Worm (Caenorhabditis elegans) whole organism, L2 larva: ENCODE data around the gene AC3.12.

ENCODE experiments used
- C34F6.9 ChIP-seq: fragments of 150-350 bp; optimal IDR thresholded peaks from 2 replicates; lab custom pipeline; 2014; ENCODE audit warnings: missing biosample characterization, missing genetic modification characterization
- F13H6.1 ChIP-seq: sonication (generic microtip); optimal IDR thresholded peaks from 2 replicates; lab custom pipeline; 2016; ENCODE audit warnings: missing genetic modification characterization, missing compliant biosample characterization
- R02D3.7 ChIP-seq: fragments of 150-350 bp; optimal IDR thresholded peaks from 2 replicates; lab custom pipeline; 2014; ENCODE audit warnings: missing biosample characterization, missing genetic modification characterization
- Y55F3AM.14 ChIP-seq: fragments of 200-800 bp; sonication (Bioruptor generic); optimal IDR thresholded peaks from 2 replicates; lab custom pipeline; 2018; ENCODE audit warnings: mild to moderate bottlenecking, missing genetic modification characterization, missing compliant biosample characterization
- ZK546.5 ChIP-seq: sonication (generic microtip); optimal IDR thresholded peaks from 2 replicates; lab custom pipeline; 2017; ENCODE audit warnings: missing biosample characterization, missing genetic modification characterization
- ama-1 ChIP-seq: fragments of 150-350 bp; optimal IDR thresholded peaks from 2 replicates; lab custom pipeline; 2018; ENCODE audit warnings: inconsistent platforms
- blmp-1 ChIP-seq: sonication (generic microtip); optimal IDR thresholded peaks from 2 replicates; lab custom pipeline; 2017; ENCODE audit warnings: missing genetic modification characterization, mild to moderate bottlenecking, missing compliant biosample characterization, antibody characterized with exemption, moderate library complexity; ENCODE audit not compliant: insufficient read depth
- ceh-16 ChIP-seq: fragments of 150-350 bp; optimal IDR thresholded peaks from 2 replicates; lab custom pipeline; 2014; ENCODE audit warnings: missing biosample characterization, missing genetic modification characterization
- ceh-82 ChIP-seq: fragments of 150-350 bp; optimal IDR thresholded peaks from 2 replicates; lab custom pipeline; 2014; ENCODE audit warnings: missing biosample characterization, missing genetic modification characterization
- crh-2 ChIP-seq: sonication (generic microtip); optimal IDR thresholded peaks from 2 replicates; lab custom pipeline; 2017; ENCODE audit warnings: missing biosample characterization, missing genetic modification characterization
- elt-1 ChIP-seq: fragments of 150-350 bp; optimal IDR thresholded peaks from 2 replicates; lab custom pipeline; 2014; ENCODE audit warnings: missing biosample characterization, missing genetic modification characterization
- elt-3 ChIP-seq: sonication (generic microtip); optimal IDR thresholded peaks from 2 replicates; lab custom pipeline; 2017; ENCODE audit warnings: missing biosample characterization, missing genetic modification characterization
- fos-1 ChIP-seq: fragments of 150-350 bp; optimal IDR thresholded peaks from 2 replicates; lab custom pipeline; 2014; ENCODE audit warnings: missing biosample characterization, missing genetic modification characterization
- gmeb-1 ChIP-seq: fragments of 150-350 bp; optimal IDR thresholded peaks from 2 replicates; lab custom pipeline; 2014; ENCODE audit warnings: missing biosample characterization, missing genetic modification characterization
- lin-11 ChIP-seq: fragments of 150-350 bp; sonication (generic microtip); optimal IDR thresholded peaks from 2 replicates; lab custom pipeline; 2014; ENCODE audit warnings: missing biosample characterization, missing genetic modification characterization, inconsistent platforms, mixed read lengths
- lin-13 ChIP-seq: fragments of 150-350 bp; optimal IDR thresholded peaks from 2 replicates; lab custom pipeline; 2014; ENCODE audit warnings: missing biosample characterization, missing genetic modification reagents, missing genetic modification characterization
- lin-39 ChIP-seq: fragments of 150-350 bp; optimal IDR thresholded peaks from 2 replicates; lab custom pipeline; 2014; ENCODE audit warnings: missing biosample characterization, missing genetic modification reagents, missing genetic modification characterization
- lsy-2 ChIP-seq, 2 experiments: fragments of 150-350 bp in 1 of 2; sonication (generic microtip) in 1 of 2; optimal IDR thresholded peaks; 2 replicates each; lab custom pipeline; 2014 to 2017; ENCODE audit warnings: missing biosample characterization in 2 of 2, missing genetic modification characterization in 2 of 2
- mab-5 ChIP-seq: fragments of 150-350 bp; optimal IDR thresholded peaks from 2 replicates; lab custom pipeline; 2014; ENCODE audit warnings: missing biosample characterization, missing genetic modification characterization
- mdl-1 ChIP-seq, 2 experiments: fragments of 150-350 bp in 1 of 2; sonication (generic microtip) in 1 of 2; optimal IDR thresholded peaks; 2 replicates each; lab custom pipeline; 2017; ENCODE audit warnings: missing biosample characterization in 2 of 2, missing genetic modification characterization in 2 of 2
- nhr-12 ChIP-seq: fragments of 150-350 bp; optimal IDR thresholded peaks from 2 replicates; lab custom pipeline; 2014; ENCODE audit warnings: missing biosample characterization, missing genetic modification characterization
- nhr-129 ChIP-seq: fragments of 150-350 bp; optimal IDR thresholded peaks from 2 replicates; lab custom pipeline; 2014; ENCODE audit warnings: missing biosample characterization, missing genetic modification characterization
- nhr-21 ChIP-seq: fragments of 150-350 bp; optimal IDR thresholded peaks from 2 replicates; lab custom pipeline; 2014; ENCODE audit warnings: missing biosample characterization, missing genetic modification characterization
- nhr-23 ChIP-seq: fragments of 150-350 bp; optimal IDR thresholded peaks from 2 replicates; lab custom pipeline; 2014; ENCODE audit warnings: missing biosample characterization, missing genetic modification reagents, missing genetic modification characterization
- nhr-77 ChIP-seq: fragments of 150-350 bp; optimal IDR thresholded peaks from 2 replicates; lab custom pipeline; 2014; ENCODE audit warnings: missing biosample characterization, missing genetic modification characterization
- peb-1 ChIP-seq: fragments of 150-350 bp; optimal IDR thresholded peaks from 2 replicates; lab custom pipeline; 2014; ENCODE audit warnings: missing biosample characterization, missing genetic modification characterization
- sem-4 ChIP-seq: fragments of 150-350 bp; optimal IDR thresholded peaks from 2 replicates; lab custom pipeline; 2014; ENCODE audit warnings: missing biosample characterization, missing genetic modification reagents, missing genetic modification characterization
- skn-1 ChIP-seq: sonication (generic microtip); optimal IDR thresholded peaks from 2 replicates; lab custom pipeline; 2017; ENCODE audit warnings: missing biosample characterization, missing genetic modification characterization
- sma-3 ChIP-seq: sonication (generic microtip); optimal IDR thresholded peaks from 2 replicates; lab custom pipeline; 2016; ENCODE audit warnings: missing genetic modification reagents, missing genetic modification characterization, missing compliant biosample characterization
- sma-9 ChIP-seq, 2 experiments: fragments of 150-350 bp in 1 of 2; sonication (generic microtip) in 1 of 2; optimal IDR thresholded peaks; 2 replicates each; lab custom pipeline; 2014 to 2016; ENCODE audit warnings: missing genetic modification characterization in 2 of 2, mild to moderate bottlenecking in 1 of 2, missing biosample characterization in 1 of 2, missing compliant biosample characterization in 1 of 2, missing genetic modification reagents in 1 of 2, moderate library complexity in 1 of 2
- snpc-4 ChIP-seq: fragments of 150-350 bp; optimal IDR thresholded peaks from 2 replicates; lab custom pipeline; 2014; ENCODE audit warnings: missing biosample characterization, missing genetic modification characterization
- zag-1 ChIP-seq: fragments of 150-350 bp; optimal IDR thresholded peaks from 2 replicates; lab custom pipeline; 2014; ENCODE audit warnings: missing biosample characterization, missing genetic modification characterization
- ztf-4 ChIP-seq: fragments of 150-350 bp; optimal IDR thresholded peaks from 2 replicates; lab custom pipeline; 2014; ENCODE audit warnings: missing biosample characterization, missing genetic modification characterization

AC3.12 gene

ce11 chrV:10338305-10338992, 40.7 kb downstream of the AC3.12 start, which contains the start of gene arx-2:
Gene arx-2 (minus strand): TSS chrV:10338355.
- TF ChIP-seq sma-3 (GFP tag; lab: Kevin White, UChicago) (no peak), C34F6.9 (tag; lab: Kevin White, UChicago) (peak; percentile 65), lin-13 (GFP tag; lab: Kevin White, UChicago) (peak; percentile 30), R02D3.7 (tag; lab: Kevin White, UChicago) (no peak), skn-1 (tag; lab: Kevin White, UChicago) (no peak), elt-3 (tag; lab: Kevin White, UChicago) (no peak), ZK546.5 (tag; lab: Kevin White, UChicago) (no peak), blmp-1 (tag; lab: Kevin White, UChicago) (no peak), ceh-16 (tag; lab: Kevin White, UChicago) (no peak), ceh-82 (tag; lab: Kevin White, UChicago) (no peak), fos-1 (tag; lab: Kevin White, UChicago) (peak; percentile 32), snpc-4 (no peak), ztf-4 (tag; lab: Kevin White, UChicago) (no peak), nhr-23 (tag; lab: Kevin White, UChicago) (no peak), lsy-2 (tag; optimal IDR thresholded peaks at IDR 0.05; lab: Kevin White, UChicago) (peak in 1 of 2 experiments; percentile 66), lin-11 (tag; lab: Kevin White, UChicago) (no peak), crh-2 (tag; lab: Kevin White, UChicago) (no peak), nhr-129 (tag; lab: Kevin White, UChicago) (no peak), nhr-77 (no peak), sem-4 (no peak), Y55F3AM.14 (GFP tag; lab: Kevin White, UChicago) (no peak), nhr-21 (tag; lab: Kevin White, UChicago) (no peak), F13H6.1 (no peak), elt-1 (tag; lab: Kevin White, UChicago) (no peak), gmeb-1 (no peak), zag-1 (no peak), peb-1 (tag; lab: Kevin White, UChicago) (no peak)

ce11 chrV:10333843-10334242, 45.4 kb downstream of the AC3.12 start:
- TF ChIP-seq sma-3 (GFP tag; lab: Kevin White, UChicago), result peak; percentile 23
- TF ChIP-seq nhr-23 (tag; lab: Kevin White, UChicago), result no peak
- TF ChIP-seq sma-9 (GFP tag; optimal IDR thresholded peaks at IDR 0.05; lab: Kevin White, UChicago), result peak; percentile 28
- TF ChIP-seq sma-9 (tag; optimal IDR thresholded peaks at IDR 0.05; lab: Kevin White, UChicago), result no peak
- peak; percentile 73 for TF ChIP-seq fos-1 (tag; lab: Kevin White, UChicago)
- TF ChIP-seq ztf-4 (tag; lab: Kevin White, UChicago), result no peak

ce11 chrV:10332012-10332411, 47.2 kb downstream of the AC3.12 start, which contains the start of gene crm-1:
Gene crm-1 (minus strand): TSS chrV:10332112.
- no peak for TF ChIP-seq mdl-1 (tag; optimal IDR thresholded peaks at IDR 0.05; lab: Kevin White, UChicago)
- no peak for TF ChIP-seq ama-1 (lab: Kevin White, UChicago)
- TF ChIP-seq zag-1, result no peak
- TF ChIP-seq peb-1 (tag; lab: Kevin White, UChicago), result no peak
- no peak for TF ChIP-seq sma-9 (GFP tag; optimal IDR thresholded peaks at IDR 0.05; lab: Kevin White, UChicago)
- no peak for TF ChIP-seq sma-9 (tag; optimal IDR thresholded peaks at IDR 0.05; lab: Kevin White, UChicago)
- TF ChIP-seq skn-1 (tag; lab: Kevin White, UChicago), result no peak
- no peak for TF ChIP-seq snpc-4
- no peak for TF ChIP-seq nhr-12 (tag; lab: Kevin White, UChicago)
- no peak for TF ChIP-seq mab-5 (tag; lab: Kevin White, UChicago)
- TF ChIP-seq lin-39 (tag; lab: Kevin White, UChicago), result no peak
